Worm (Caenorhabditis elegans): ENCODE data around the gene F36D4.6.

ce11 chrV:9422745-9423144 lies 4.2 kb downstream of the F36D4.6 start:
- TF ChIP-seq egrh-3 (GFP tag; IDR thresholded peaks at IDR 0.05) = no peak
- no peak for TF ChIP-seq egl-18 (GFP tag; IDR thresholded peaks at IDR 0.05)
- TF ChIP-seq attf-3 (GFP tag; conservative IDR thresholded peaks at IDR 0.05) = no peak
- no peak for TF ChIP-seq nhr-179 (tag; optimal IDR thresholded peaks at IDR 0.05)
- TF ChIP-seq F49E8.2 (tag; optimal IDR thresholded peaks at IDR 0.05; ENCODE audit: insufficient read depth) = no peak
- TF ChIP-seq sea-2 (GFP tag; IDR thresholded peaks at IDR 0.05) = no peak
- TF ChIP-seq unc-62 (GFP tag; optimal IDR thresholded peaks at IDR 0.05) = no peak
- no peak for TF ChIP-seq ceh-58 (GFP tag; IDR thresholded peaks at IDR 0.05)
- no peak for TF ChIP-seq snpc-4 (GFP tag; optimal IDR thresholded peaks at IDR 0.05)
- no peak for TF ChIP-seq snpc-4 (tag; optimal IDR thresholded peaks at IDR 0.05)
